Worm (Caenorhabditis elegans): ENCODE results near the gene F25E5.5.

F25E5.5 gene

ce11 chrV:7435376-7436204 lies 11.5 kb upstream of the F25E5.5 start, which contains the start of the genes ddo-2 and F25E5.8:
TSS of gene ddo-2 (minus strand) at chrV:7435705.
TSS of gene F25E5.8 (plus strand) at chrV:7435930.
- TF ChIP-seq zip-5 (tag; optimal IDR thresholded peaks at IDR 0.05) (no peak), ceh-45 (GFP tag; IDR thresholded peaks at IDR 0.05) (no peak)

ce11 chrV:7436509-7436908 lies 10.6 kb upstream of the F25E5.5 start:
- TF ChIP-seq pqm-1 (tag; optimal IDR thresholded peaks at IDR 0.05) (no peak), sdc-2 (tag; optimal IDR thresholded peaks at IDR 0.05) (no peak), gmeb-2 (tag; optimal IDR thresholded peaks at IDR 0.05) (no peak), ceh-22 (tag; optimal IDR thresholded peaks at IDR 0.05) (no peak), hlh-8 (tag; optimal IDR thresholded peaks at IDR 0.05) (no peak), fkh-6 (tag; optimal IDR thresholded peaks at IDR 0.05) (no peak), ceh-31 (tag; optimal IDR thresholded peaks at IDR 0.05) (no peak), ceh-2 (tag; optimal IDR thresholded peaks at IDR 0.05) (no peak), ceh-45 (GFP tag; IDR thresholded peaks at IDR 0.05) (no peak), ceh-6 (GFP tag; optimal IDR thresholded peaks at IDR 0.05) (no peak), hlh-6 (tag; optimal IDR thresholded peaks at IDR 0.05) (no peak)

ce11 chrV:7436911-7437310 lies 10.2 kb upstream of the F25E5.5 start:
- TF ChIP-seq nhr-11 (tag; optimal IDR thresholded peaks at IDR 0.05) (no peak), ceh-18 (tag; optimal IDR thresholded peaks at IDR 0.05) (no peak), ceh-48 (tag; optimal IDR thresholded peaks at IDR 0.05) (no peak), ets-4 (tag; optimal IDR thresholded peaks at IDR 0.05) (no peak), ceh-2 (tag; optimal IDR thresholded peaks at IDR 0.05) (no peak), sox-4 (tag; optimal IDR thresholded peaks at IDR 0.05) (no peak), ama-1 (optimal IDR thresholded peaks at IDR 0.05) (no peak), hlh-13 (GFP tag; optimal IDR thresholded peaks at IDR 0.05) (no peak), C38D4.7 (GFP tag; optimal IDR thresholded peaks at IDR 0.05) (no peak), pag-3 (tag; optimal IDR thresholded peaks at IDR 0.05; ENCODE audit: borderline replicate concordance) (no peak), pros-1 (tag; optimal IDR thresholded peaks at IDR 0.05) (no peak), hlh-15 (tag; optimal IDR thresholded peaks at IDR 0.05) (no peak), ceh-22 (tag; optimal IDR thresholded peaks at IDR 0.05) (no peak), tbx-7 (tag; optimal IDR thresholded peaks at IDR 0.05) (no peak), ceh-9 (tag; optimal IDR thresholded peaks at IDR 0.05) (no peak), syd-9 (tag; optimal IDR thresholded peaks at IDR 0.05) (no peak), odd-2 (tag; optimal IDR thresholded peaks at IDR 0.05) (no peak)

ce11 chrV:7437538-7437937 lies 9.5 kb upstream of the F25E5.5 start, which contains the start of gene F25E5.9:
TSS of gene F25E5.9 (minus strand) at chrV:7437919.
- TF ChIP-seq ref-2 (tag; optimal IDR thresholded peaks at IDR 0.05), result no peak
- TF ChIP-seq ceh-34 (tag; optimal IDR thresholded peaks at IDR 0.05), result no peak
- TF ChIP-seq unc-55 (GFP tag; optimal IDR thresholded peaks at IDR 0.05), result no peak

ce11 chrV:7437985-7438384 lies 9.1 kb upstream of the F25E5.5 start, which contains the start of gene F25E5.16:
TSS of gene F25E5.16 (plus strand) at chrV:7438285.
- TF ChIP-seq ceh-18 (tag; optimal IDR thresholded peaks at IDR 0.05) (no peak), nfya-1 (tag; optimal IDR thresholded peaks at IDR 0.05) (no peak), ceh-31 (tag; optimal IDR thresholded peaks at IDR 0.05) (no peak), ceh-22 (tag; optimal IDR thresholded peaks at IDR 0.05) (no peak), F13H6.1 (tag; optimal IDR thresholded peaks at IDR 0.05) (no peak), eyg-1 (tag; optimal IDR thresholded peaks at IDR 0.05) (no peak), hlh-15 (tag; optimal IDR thresholded peaks at IDR 0.05) (no peak), pros-1 (tag; optimal IDR thresholded peaks at IDR 0.05) (no peak), pax-1 (tag; optimal IDR thresholded peaks at IDR 0.05) (no peak), syd-9 (tag; optimal IDR thresholded peaks at IDR 0.05) (no peak), tbx-2 (tag; optimal IDR thresholded peaks at IDR 0.05) (no peak), lim-6 (tag; optimal IDR thresholded peaks at IDR 0.05) (no peak), ceh-24 (tag; optimal IDR thresholded peaks at IDR 0.05) (no peak), unc-3 (GFP tag; conservative IDR thresholded peaks at IDR 0.05) (no peak), unc-3 (tag; optimal IDR thresholded peaks at IDR 0.05) (no peak), C38D4.7 (GFP tag; optimal IDR thresholded peaks at IDR 0.05) (no peak), ama-1 (optimal IDR thresholded peaks at IDR 0.05) (no peak), ceh-45 (GFP tag; IDR thresholded peaks at IDR 0.05) (no peak), sox-2 (GFP tag; IDR thresholded peaks at IDR 0.05) (no peak), hlh-6 (tag; optimal IDR thresholded peaks at IDR 0.05) (no peak), odd-2 (tag; optimal IDR thresholded peaks at IDR 0.05) (no peak)

All from whole organism, late embryonic.